Worm (Caenorhabditis elegans): ENCODE results near the gene ZC404.15.

ZC404.15 gene

DNA sequence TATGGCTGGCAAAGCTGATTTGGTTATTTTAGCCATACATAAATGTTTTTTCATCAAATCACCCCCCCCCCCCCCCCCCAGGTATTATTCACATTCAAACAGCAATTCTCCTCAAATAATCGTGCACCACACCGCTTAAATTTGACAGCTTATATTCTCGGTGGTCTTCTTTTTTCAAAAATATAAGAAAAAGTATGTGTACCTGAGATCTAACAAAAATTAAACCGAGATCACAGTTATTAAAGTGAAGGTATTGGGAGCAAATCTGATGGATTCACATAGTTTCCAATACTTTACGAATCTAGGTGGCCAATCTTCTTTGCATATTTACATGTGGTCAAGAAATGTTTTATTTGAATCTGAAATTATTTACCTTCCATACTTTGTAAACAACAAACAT lies at the start of gene ZC404.15:
ZC404.15 (plus strand) TSS at position 301 of the 400 bp plus-strand sequence.
- TF ChIP-seq R02D3.7 (tag; optimal IDR thresholded peaks at IDR 0.05) (no peak), lin-39 (tag; optimal IDR thresholded peaks at IDR 0.05) (no peak), peb-1 (tag; optimal IDR thresholded peaks at IDR 0.05) (no peak), nhr-23 (tag; optimal IDR thresholded peaks at IDR 0.05) (no peak), nhr-129 (tag; optimal IDR thresholded peaks at IDR 0.05) (no peak), ceh-16 (tag; optimal IDR thresholded peaks at IDR 0.05) (no peak), elt-1 (tag; optimal IDR thresholded peaks at IDR 0.05) (no peak), lin-11 (tag; optimal IDR thresholded peaks at IDR 0.05) (no peak), gmeb-1 (tag; optimal IDR thresholded peaks at IDR 0.05) (no peak)

DNA sequence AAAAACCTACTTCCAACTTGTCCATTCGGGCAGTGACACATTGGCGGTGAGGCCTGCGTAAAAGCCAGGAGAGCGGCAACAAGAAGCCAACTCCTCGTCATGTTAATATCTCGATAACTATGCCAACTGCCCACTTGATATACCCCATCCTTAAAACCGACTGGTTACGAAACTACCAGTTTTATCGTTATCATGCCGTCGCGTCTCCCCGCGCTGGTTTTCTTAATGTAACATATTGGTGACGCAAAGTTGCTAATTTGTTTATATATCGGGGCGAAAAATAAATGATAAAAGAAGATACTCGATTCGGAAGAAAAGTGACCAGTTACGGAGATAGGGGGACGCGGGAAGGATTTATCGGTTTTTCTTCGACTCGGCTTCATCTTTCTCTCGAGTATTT lies 48.7 kb upstream of the ZC404.15 start, which contains the start of gene grl-9:
grl-9 (minus strand) TSS at position 101 of the 400 bp plus-strand sequence.
- TF ChIP-seq ama-1 (optimal IDR thresholded peaks at IDR 0.05) (no peak), alr-1 (tag; optimal IDR thresholded peaks at IDR 0.05) (no peak), F13H6.1 (tag; optimal IDR thresholded peaks at IDR 0.05) (no peak), unc-39 (tag; optimal IDR thresholded peaks at IDR 0.05) (no peak), sma-3 (GFP tag; optimal IDR thresholded peaks at IDR 0.05) (no peak), elt-3 (tag; optimal IDR thresholded peaks at IDR 0.05) (no peak), nhr-237 (tag; optimal IDR thresholded peaks at IDR 0.05) (no peak), ZK546.5 (tag; optimal IDR thresholded peaks at IDR 0.05) (no peak), nhr-10 (tag; optimal IDR thresholded peaks at IDR 0.05) (no peak), Y55F3AM.14 (GFP tag; optimal IDR thresholded peaks at IDR 0.05) (no peak), aly-2 (tag; optimal IDR thresholded peaks at IDR 0.05) (no peak), lsy-2 (tag; optimal IDR thresholded peaks at IDR 0.05) (no peak), sma-9 (GFP tag; optimal IDR thresholded peaks at IDR 0.05) (no peak), sma-9 (tag; optimal IDR thresholded peaks at IDR 0.05) (no peak)

DNA sequence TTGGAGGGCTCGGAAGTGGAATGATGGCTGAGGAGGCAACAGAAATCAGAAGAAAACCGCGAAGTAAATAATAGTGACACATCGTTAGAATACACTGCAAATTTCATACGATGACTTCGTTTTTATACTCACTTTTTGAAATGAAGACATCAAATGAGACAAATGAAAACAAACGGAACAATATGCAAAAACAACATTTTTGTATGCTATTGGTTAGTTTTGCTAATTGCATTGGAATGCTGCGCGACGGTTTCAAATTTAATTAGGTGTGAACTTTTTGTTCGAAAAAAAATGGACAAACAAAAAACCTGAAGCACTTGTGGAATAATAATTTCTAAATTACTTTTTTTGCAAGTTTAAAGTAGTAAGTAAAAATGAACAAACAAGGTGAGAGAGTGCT lies 47.3 kb upstream of the ZC404.15 start, which contains the start of gene grl-8:
grl-8 (minus strand) TSS at position 101 of the 400 bp plus-strand sequence.
- TF ChIP-seq peb-1 (tag; optimal IDR thresholded peaks at IDR 0.05): no peak

DNA sequence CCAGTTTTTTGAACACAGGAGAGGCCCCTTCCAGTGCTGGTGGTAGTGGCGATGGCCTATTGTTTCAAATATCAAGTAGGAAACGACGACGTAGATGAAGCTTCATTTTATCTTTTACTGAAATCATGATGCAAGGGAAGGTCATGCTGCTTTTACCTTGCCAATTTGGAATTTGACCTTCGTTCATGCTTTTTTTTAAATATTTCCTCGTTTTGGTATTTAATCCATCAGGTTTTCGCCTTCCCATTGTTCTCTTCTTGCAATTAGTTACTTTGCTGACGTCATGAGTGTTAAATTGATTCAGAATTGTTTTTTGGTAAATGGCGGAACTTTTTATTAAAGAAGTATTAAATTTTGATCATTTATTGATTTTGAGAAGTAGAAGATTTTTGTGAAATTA lies 44.2 kb upstream of the ZC404.15 start:
- TF ChIP-seq nhr-25 (tag; optimal IDR thresholded peaks at IDR 0.05) (peak; percentile 51), fos-1 (tag; optimal IDR thresholded peaks at IDR 0.05) (no peak)

DNA sequence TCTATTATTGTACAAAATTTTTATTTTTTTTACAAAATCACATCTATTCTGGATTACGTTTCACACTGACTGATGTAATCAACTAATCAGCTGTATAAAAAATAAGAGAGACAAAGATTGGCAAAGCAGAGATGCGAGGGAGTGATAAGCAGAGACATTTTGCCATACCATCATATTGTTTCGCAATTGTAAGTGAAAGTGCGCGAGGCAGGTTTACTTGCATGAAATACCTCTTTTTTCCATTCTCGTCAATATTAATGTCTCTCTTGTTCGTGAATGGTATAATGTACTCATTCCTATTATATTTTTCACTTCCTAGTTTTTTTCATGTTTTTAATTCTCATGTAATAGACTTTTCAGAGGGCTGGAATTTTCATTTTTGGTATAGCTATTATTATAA lies 43.4 kb upstream of the ZC404.15 start:
- TF ChIP-seq nhr-25 (tag; optimal IDR thresholded peaks at IDR 0.05) (peak; percentile 56), nhr-12 (tag; optimal IDR thresholded peaks at IDR 0.05) (no peak), blmp-1 (tag; optimal IDR thresholded peaks at IDR 0.05; ENCODE audit: insufficient read depth) (peak; percentile 94)

ce11 chrV:6744774-6745173 lies 35.5 kb upstream of the ZC404.15 start, which contains the start of gene T25F10.3:
Gene T25F10.3, plus strand, starts transcription at chrV:6745081.
- no peak for TF ChIP-seq sma-3 (GFP tag; optimal IDR thresholded peaks at IDR 0.05)
- TF ChIP-seq unc-55 (GFP tag; optimal IDR thresholded peaks at IDR 0.05): no peak
- no peak for TF ChIP-seq nhr-129 (tag; optimal IDR thresholded peaks at IDR 0.05)
- TF ChIP-seq nhr-11 (tag; optimal IDR thresholded peaks at IDR 0.05): no peak
- peak; percentile 88 for TF ChIP-seq blmp-1 (tag; optimal IDR thresholded peaks at IDR 0.05; ENCODE audit: insufficient read depth)

DNA sequence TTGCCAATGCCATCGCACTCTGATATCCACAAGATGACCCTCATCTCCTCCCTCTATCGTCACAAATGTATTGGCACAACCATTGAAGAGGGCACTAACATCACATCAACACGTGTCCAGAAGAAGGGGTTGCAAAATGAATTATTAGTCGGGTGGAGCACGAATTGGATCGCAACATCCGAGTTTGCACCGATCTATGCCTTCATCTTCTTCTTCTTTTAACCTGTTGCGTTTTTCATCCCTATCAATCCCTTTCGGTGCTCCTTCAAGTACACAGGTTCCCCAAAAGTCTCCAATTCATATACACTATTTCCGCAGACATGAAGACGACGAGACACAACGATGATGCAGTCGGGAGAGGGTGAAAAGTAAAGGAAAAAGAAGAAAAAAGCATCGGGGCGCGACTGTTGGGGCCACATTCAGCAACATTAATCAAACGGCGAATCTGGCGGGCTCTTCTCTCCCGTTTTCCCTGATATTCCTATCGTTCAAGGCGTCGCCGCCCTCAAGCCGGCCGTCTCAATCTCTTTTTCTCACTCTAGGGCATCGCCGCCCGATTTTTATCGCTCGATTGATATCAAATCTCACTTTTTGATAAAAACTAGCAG lies 28.7 kb upstream of the ZC404.15 start:
- no peak for TF ChIP-seq mbf-1 (tag; optimal IDR thresholded peaks at IDR 0.05)
- no peak for TF ChIP-seq alr-1 (tag; optimal IDR thresholded peaks at IDR 0.05)
- TF ChIP-seq nhr-129 (tag; optimal IDR thresholded peaks at IDR 0.05): peak; percentile 34
- no peak for TF ChIP-seq unc-62 (GFP tag; optimal IDR thresholded peaks at IDR 0.05)
- TF ChIP-seq mab-5 (tag; optimal IDR thresholded peaks at IDR 0.05): peak; percentile 34
- TF ChIP-seq nhr-10 (tag; optimal IDR thresholded peaks at IDR 0.05): no peak
- peak; percentile 46 for TF ChIP-seq F13H6.1 (tag; optimal IDR thresholded peaks at IDR 0.05)
- TF ChIP-seq sma-9 (GFP tag; optimal IDR thresholded peaks at IDR 0.05): peak; percentile 52
- no peak for TF ChIP-seq sma-9 (tag; optimal IDR thresholded peaks at IDR 0.05)

All from whole organism, L2 larva.